Worm (Caenorhabditis elegans) whole organism, mixed stage, embryonic: ENCODE measurements around the gene D2096.13.

Experiments
- bed-3 ChIP-seq: fragments of 200-800 bp; sonication (Bioruptor generic); optimal IDR thresholded peaks from 3 replicates; lab custom pipeline; 2018; ENCODE audit warnings: mild to moderate bottlenecking, missing genetic modification characterization, moderate library complexity, missing compliant biosample characterization
- blmp-1 ChIP-seq: fragments of 150-350 bp; optimal IDR thresholded peaks from 2 replicates; lab custom pipeline; 2014; ENCODE audit warnings: missing biosample characterization, missing genetic modification characterization
- ceh-39 ChIP-seq: fragments of 150-350 bp; optimal IDR thresholded peaks from 2 replicates; lab custom pipeline; 2014; ENCODE audit warnings: missing biosample characterization, missing genetic modification characterization
- ceh-43 ChIP-seq: fragments of 200-800 bp; sonication (Bioruptor generic); optimal IDR thresholded peaks from 2 replicates; lab custom pipeline; 2018; ENCODE audit warnings: mild to moderate bottlenecking, missing genetic modification characterization, moderate library complexity, missing compliant biosample characterization
- ceh-83 ChIP-seq: fragments of 200-800 bp; sonication (Bioruptor generic); optimal IDR thresholded peaks from 2 replicates; lab custom pipeline; 2018; ENCODE audit warnings: mild to moderate bottlenecking, missing genetic modification characterization, missing compliant biosample characterization
- ces-1 ChIP-seq: fragments of 150-350 bp; optimal IDR thresholded peaks from 2 replicates; lab custom pipeline; 2014; ENCODE audit warnings: missing biosample characterization, missing genetic modification reagents, missing genetic modification characterization
- cnd-1 ChIP-seq: fragments of 200-800 bp; sonication (Bioruptor generic); optimal IDR thresholded peaks from 2 replicates; lab custom pipeline; 2018; ENCODE audit warnings: mild to moderate bottlenecking, missing genetic modification characterization, missing compliant biosample characterization
- drap-1 ChIP-seq: fragments of 200-800 bp; sonication (Bioruptor generic); optimal IDR thresholded peaks from 3 replicates; lab custom pipeline; 2018; ENCODE audit warnings: mild to moderate bottlenecking, missing genetic modification characterization, missing compliant biosample characterization
- elt-1 ChIP-seq: sonication (generic microtip); optimal IDR thresholded peaks from 2 replicates; lab custom pipeline; 2017; ENCODE audit warnings: missing genetic modification characterization, mild to moderate bottlenecking, missing compliant biosample characterization, antibody characterized with exemption, moderate library complexity, borderline replicate concordance; ENCODE audit not compliant: insufficient read depth
- elt-3 ChIP-seq: fragments of 150-350 bp; optimal IDR thresholded peaks from 2 replicates; lab custom pipeline; 2014; ENCODE audit warnings: missing biosample characterization, missing genetic modification characterization
- ham-2 ChIP-seq: fragments of 200-800 bp; sonication (Bioruptor generic); optimal IDR thresholded peaks from 2 replicates; lab custom pipeline; 2018; ENCODE audit warnings: mild to moderate bottlenecking, missing genetic modification characterization, missing compliant biosample characterization
- hlh-1 ChIP-seq: fragments of 150-350 bp; optimal IDR thresholded peaks from 2 replicates; lab custom pipeline; 2014; ENCODE audit warnings: missing biosample characterization, missing genetic modification reagents, missing genetic modification characterization
- lin-13 ChIP-seq: fragments of 150-350 bp; optimal IDR thresholded peaks from 2 replicates; lab custom pipeline; 2014; ENCODE audit warnings: missing biosample characterization, missing genetic modification characterization
- lin-32 ChIP-seq: fragments of 200-800 bp; sonication (Bioruptor generic); optimal IDR thresholded peaks from 2 replicates; lab custom pipeline; 2018; ENCODE audit warnings: mild to moderate bottlenecking, missing genetic modification characterization, missing compliant biosample characterization
- lsy-2 ChIP-seq: fragments of 150-350 bp; optimal IDR thresholded peaks from 2 replicates; lab custom pipeline; 2014; ENCODE audit warnings: missing biosample characterization, missing genetic modification characterization
- mab-5 ChIP-seq: fragments of 150-350 bp; optimal IDR thresholded peaks from 2 replicates; lab custom pipeline; 2014; ENCODE audit warnings: missing biosample characterization, missing genetic modification characterization
- mep-1 ChIP-seq: fragments of 150-350 bp; optimal IDR thresholded peaks from 2 replicates; lab custom pipeline; 2017; ENCODE audit warnings: missing biosample characterization, missing genetic modification reagents, missing genetic modification characterization, inconsistent platforms
- mls-2 ChIP-seq: sonication (generic microtip); optimal IDR thresholded peaks from 2 replicates; lab custom pipeline; 2016; ENCODE audit warnings: mild to moderate bottlenecking, missing genetic modification characterization, moderate library complexity, missing compliant biosample characterization
- nhr-12 ChIP-seq: fragments of 150-350 bp; optimal IDR thresholded peaks from 2 replicates; lab custom pipeline; 2014; ENCODE audit warnings: missing biosample characterization, missing genetic modification characterization
- nhr-28 ChIP-seq: fragments of 150-350 bp; optimal IDR thresholded peaks from 2 replicates; lab custom pipeline; 2014; ENCODE audit warnings: missing biosample characterization, missing genetic modification characterization
- nhr-76 ChIP-seq: sonication (generic microtip); optimal IDR thresholded peaks from 2 replicates; lab custom pipeline; 2017; ENCODE audit warnings: missing biosample characterization, missing genetic modification characterization
- pha-4 ChIP-seq: fragments of 150-350 bp; optimal IDR thresholded peaks from 2 replicates; lab custom pipeline; 2018; ENCODE audit warnings: missing biosample characterization, missing genetic modification reagents, missing genetic modification characterization
- sem-2 ChIP-seq: fragments of 200-800 bp; sonication (Bioruptor generic); optimal IDR thresholded peaks from 2 replicates; lab custom pipeline; 2018; ENCODE audit warnings: mild to moderate bottlenecking, missing genetic modification characterization, missing compliant biosample characterization
- snpc-4 ChIP-seq: fragments of 150-350 bp; optimal IDR thresholded peaks from 2 replicates; lab custom pipeline; 2014; ENCODE audit warnings: missing biosample characterization, missing genetic modification characterization
- sptf-1 ChIP-seq: sonication (generic microtip); optimal IDR thresholded peaks from 2 replicates; lab custom pipeline; 2017; ENCODE audit warnings: mild to moderate bottlenecking, missing genetic modification characterization, moderate library complexity, missing compliant biosample characterization
- tbx-8 ChIP-seq: fragments of 200-800 bp; sonication (Bioruptor generic); optimal IDR thresholded peaks from 2 replicates; lab custom pipeline; 2018; ENCODE audit warnings: mild to moderate bottlenecking, missing genetic modification characterization, moderate library complexity, missing compliant biosample characterization
- unc-120 ChIP-seq: sonication (generic microtip); optimal IDR thresholded peaks from 2 replicates; lab custom pipeline; 2017; ENCODE audit warnings: missing genetic modification characterization, missing compliant biosample characterization; ENCODE audit not compliant: poor library complexity, severe bottlenecking
- unc-39 ChIP-seq: fragments of 150-350 bp; optimal IDR thresholded peaks from 2 replicates; lab custom pipeline; 2014; ENCODE audit warnings: missing biosample characterization, missing genetic modification characterization
- unc-62 ChIP-seq: fragments of 150-350 bp; optimal IDR thresholded peaks from 2 replicates; lab custom pipeline; 2014; ENCODE audit warnings: missing biosample characterization, missing genetic modification reagents, missing genetic modification characterization
- zip-8 ChIP-seq: fragments of 150-350 bp; optimal IDR thresholded peaks from 2 replicates; lab custom pipeline; 2014; ENCODE audit warnings: missing biosample characterization, missing genetic modification characterization
- ztf-11 ChIP-seq: fragments of 150-350 bp; optimal IDR thresholded peaks from 2 replicates; lab custom pipeline; 2014; ENCODE audit warnings: missing biosample characterization, missing genetic modification characterization

Gene D2096.13

ce11 chrIV:8333034-8333433, 25.4 kb downstream of the D2096.13 start:
- TF ChIP-seq elt-1 (tag; lab: Kevin White, UChicago) (no peak), unc-120 (no peak), mep-1 (tag; lab: Kevin White, UChicago) (no peak), lsy-2 (tag; lab: Kevin White, UChicago) (no peak), lin-32 (GFP tag; lab: Kevin White, UChicago) (no peak), hlh-1 (tag; lab: Kevin White, UChicago) (no peak), tbx-8 (GFP tag; lab: Kevin White, UChicago) (no peak), nhr-12 (tag; lab: Kevin White, UChicago) (no peak), sem-2 (GFP tag; lab: Kevin White, UChicago) (no peak), unc-62 (GFP tag; lab: Kevin White, UChicago) (no peak), nhr-28 (tag; lab: Kevin White, UChicago) (no peak), sptf-1 (tag; lab: Kevin White, UChicago) (no peak), ceh-39 (tag; lab: Kevin White, UChicago) (no peak)

- TF ChIP-seq bed-3, result no peak
- TF ChIP-seq sem-2 (GFP tag; lab: Kevin White, UChicago), result no peak
- TF ChIP-seq zip-8 (tag; lab: Kevin White, UChicago), result no peak
- TF ChIP-seq ceh-39 (tag; lab: Kevin White, UChicago), result no peak
- TF ChIP-seq ztf-11 (tag; lab: Kevin White, UChicago), result no peak
- no peak for TF ChIP-seq cnd-1
- TF ChIP-seq lin-13, result no peak
- TF ChIP-seq drap-1, result no peak
- no peak for TF ChIP-seq lin-32 (GFP tag; lab: Kevin White, UChicago)
- TF ChIP-seq nhr-76 (tag; lab: Kevin White, UChicago), result no peak
- TF ChIP-seq blmp-1 (tag; lab: Kevin White, UChicago), result no peak
- TF ChIP-seq unc-62 (GFP tag; lab: Kevin White, UChicago), result no peak
- TF ChIP-seq unc-120, result no peak
- no peak for TF ChIP-seq mls-2 (tag; lab: Kevin White, UChicago)
- TF ChIP-seq lsy-2 (tag; lab: Kevin White, UChicago), result no peak
- TF ChIP-seq nhr-28 (tag; lab: Kevin White, UChicago), result no peak
- TF ChIP-seq snpc-4 (tag; lab: Kevin White, UChicago), result no peak
- TF ChIP-seq, all 35 proteins: peak for 0
Measured at ce11 chrIV:8332526-8332925, 25.9 kb downstream of the D2096.13 start, which contains the start of gene lys-10. Gene lys-10, plus strand, starts transcription at chrIV:8332826.

ce11 chrIV:8328913-8329312, 29.5 kb downstream of the D2096.13 start, which contains the start of gene F35H10.2:
Gene F35H10.2, plus strand, starts transcription at chrIV:8329213.
- no peak for TF ChIP-seq pha-4 (tag; lab: Kevin White, UChicago)
- TF ChIP-seq blmp-1 (tag; lab: Kevin White, UChicago), result no peak
- TF ChIP-seq unc-39, result no peak
- no peak for TF ChIP-seq lin-32 (GFP tag; lab: Kevin White, UChicago)
- no peak for TF ChIP-seq sptf-1 (tag; lab: Kevin White, UChicago)
- no peak for TF ChIP-seq ceh-39 (tag; lab: Kevin White, UChicago)
- TF ChIP-seq sem-2 (GFP tag; lab: Kevin White, UChicago), result no peak
- no peak for TF ChIP-seq tbx-8 (GFP tag; lab: Kevin White, UChicago)
- no peak for TF ChIP-seq ces-1 (GFP tag; lab: Kevin White, UChicago)
- no peak for TF ChIP-seq drap-1
- TF ChIP-seq ceh-43 (GFP tag; lab: Kevin White, UChicago), result no peak
- TF ChIP-seq hlh-1 (tag; lab: Kevin White, UChicago), result no peak
- TF ChIP-seq nhr-28 (tag; lab: Kevin White, UChicago), result no peak
- no peak for TF ChIP-seq unc-62 (GFP tag; lab: Kevin White, UChicago)
- no peak for TF ChIP-seq ztf-11 (tag; lab: Kevin White, UChicago)
- TF ChIP-seq ham-2 (GFP tag; lab: Kevin White, UChicago), result no peak
- TF ChIP-seq, all 35 proteins: peak for 0

- TF ChIP-seq zip-8 (tag; lab: Kevin White, UChicago), result no peak
- TF ChIP-seq snpc-4 (tag; lab: Kevin White, UChicago), result no peak
- TF ChIP-seq elt-3, result no peak
- no peak for TF ChIP-seq ceh-39 (tag; lab: Kevin White, UChicago)
Measured at ce11 chrIV:8325667-8326066, 32.7 kb downstream of the D2096.13 start, which contains the start of gene F35H10.3. Gene F35H10.3, plus strand, starts transcription at chrIV:8325967.

ce11 chrIV:8318799-8319198, 39.6 kb downstream of the D2096.13 start:
- TF ChIP-seq lsy-2 (tag; lab: Kevin White, UChicago) (no peak), ces-1 (GFP tag; lab: Kevin White, UChicago) (no peak), mab-5 (tag; lab: Kevin White, UChicago) (no peak), zip-8 (tag; lab: Kevin White, UChicago) (no peak), ztf-11 (tag; lab: Kevin White, UChicago) (no peak), mls-2 (tag; lab: Kevin White, UChicago) (no peak), pha-4 (tag; lab: Kevin White, UChicago) (no peak), cnd-1 (no peak), unc-120 (no peak), hlh-1 (tag; lab: Kevin White, UChicago) (no peak), nhr-12 (tag; lab: Kevin White, UChicago) (no peak), blmp-1 (tag; lab: Kevin White, UChicago) (no peak), ceh-83 (GFP tag; lab: Kevin White, UChicago) (no peak), mep-1 (tag; lab: Kevin White, UChicago) (no peak), ham-2 (GFP tag; lab: Kevin White, UChicago) (no peak), drap-1 (no peak)
